Fruit fly (Drosophila melanogaster) whole organism, embryonic: ENCODE data around the gene Csk.

Source experiments
- BtbVII ChIP-seq: fragments of 200-800 bp; sonication (Bioruptor generic); optimal IDR thresholded peaks from 3 replicates; lab custom pipeline; 2017; ENCODE audit warnings: missing biosample characterization, mild to moderate bottlenecking, missing genetic modification characterization
- CG10431 ChIP-seq: fragments of 200-800 bp; sonication (Bioruptor generic); optimal IDR thresholded peaks from 3 replicates; lab custom pipeline; 2018; ENCODE audit warnings: missing biosample characterization, mild to moderate bottlenecking, missing genetic modification characterization
- CG11723 ChIP-seq: fragments of 200-800 bp; sonication (Bioruptor generic); optimal IDR thresholded peaks from 2 replicates; lab custom pipeline; 2017; ENCODE audit warnings: missing biosample characterization, mild to moderate bottlenecking, missing genetic modification characterization
- CG12071 ChIP-seq: fragments of 200-800 bp; sonication (Bioruptor generic); optimal IDR thresholded peaks from 3 replicates; lab custom pipeline; 2018; ENCODE audit warnings: missing biosample characterization, mild to moderate bottlenecking, missing genetic modification characterization
- CG12219 ChIP-seq: fragments of 200-800 bp; sonication (Bioruptor generic); optimal IDR thresholded peaks from 3 replicates; lab custom pipeline; 2018; ENCODE audit warnings: missing biosample characterization, mild to moderate bottlenecking, missing genetic modification characterization
- CG13296 ChIP-seq: fragments of 200-800 bp; sonication (Bioruptor generic); optimal IDR thresholded peaks from 3 replicates; lab custom pipeline; 2018; ENCODE audit warnings: missing biosample characterization, mild to moderate bottlenecking, missing genetic modification characterization
- CG14667 ChIP-seq: fragments of 200-800 bp; sonication (Bioruptor generic); IDR thresholded peaks from 2 replicates; pipeline ENCODE4 v1.3.6; 2022; ENCODE audit warnings: missing biosample characterization, missing genetic modification characterization
- CG15073 ChIP-seq: fragments of 200-800 bp; sonication (Bioruptor generic); optimal IDR thresholded peaks from 2 replicates; lab custom pipeline; 2016; ENCODE audit warnings: missing biosample characterization, missing genetic modification characterization
- CG15601 ChIP-seq: fragments of 200-800 bp; sonication (Bioruptor generic); optimal IDR thresholded peaks from 3 replicates; lab custom pipeline; 2019; ENCODE audit warnings: missing biosample characterization, mild to moderate bottlenecking, missing genetic modification characterization, moderate library complexity
- CG17385 ChIP-seq: fragments of 200-800 bp; sonication (Bioruptor generic); optimal IDR thresholded peaks from 3 replicates; lab custom pipeline; 2018; ENCODE audit warnings: missing biosample characterization, mild to moderate bottlenecking, missing genetic modification characterization
- CG17568 ChIP-seq: fragments of 200-800 bp; sonication (Bioruptor generic); optimal IDR thresholded peaks from 2 replicates; lab custom pipeline; 2018; ENCODE audit warnings: missing biosample characterization, mild to moderate bottlenecking, missing genetic modification characterization, moderate library complexity
- CG2129 ChIP-seq: fragments of 200-800 bp; sonication (Bioruptor generic); IDR thresholded peaks from 2 replicates; pipeline ENCODE4 v1.3.6; 2022; ENCODE audit warnings: missing biosample characterization, missing genetic modification characterization; ENCODE audit not compliant: partially characterized antibody
- CG31365 ChIP-seq: fragments of 200-800 bp; sonication (Bioruptor generic); optimal IDR thresholded peaks from 2 replicates; lab custom pipeline; 2018; ENCODE audit warnings: missing biosample characterization, mild to moderate bottlenecking, missing genetic modification characterization
- CG33557 ChIP-seq: fragments of 200-800 bp; sonication (Bioruptor generic); optimal IDR thresholded peaks from 2 replicates; lab custom pipeline; 2019; ENCODE audit warnings: missing biosample characterization, mild to moderate bottlenecking, missing genetic modification characterization, moderate library complexity
- CG3407 ChIP-seq: fragments of 200-800 bp; sonication (Bioruptor generic); optimal IDR thresholded peaks from 2 replicates; lab custom pipeline; 2018; ENCODE audit warnings: missing biosample characterization, mild to moderate bottlenecking, missing genetic modification characterization
- CG34224 ChIP-seq: fragments of 200-800 bp; sonication (Bioruptor generic); IDR thresholded peaks from 3 replicates; pipeline ENCODE4 v1.3.6; 2022; ENCODE audit warnings: missing biosample characterization, missing genetic modification characterization; ENCODE audit not compliant: partially characterized antibody
- CG34376 ChIP-seq: fragments of 200-800 bp; sonication (Bioruptor generic); optimal IDR thresholded peaks from 2 replicates; lab custom pipeline; 2018; ENCODE audit warnings: missing biosample characterization, mild to moderate bottlenecking, missing genetic modification characterization
- CG4730 ChIP-seq: fragments of 200-800 bp; sonication (Bioruptor generic); IDR thresholded peaks from 2 replicates; pipeline ENCODE4 v1.3.6; 2022; ENCODE audit warnings: missing biosample characterization, missing genetic modification characterization
- CG5245 ChIP-seq: fragments of 200-800 bp; sonication (Bioruptor generic); optimal IDR thresholded peaks from 3 replicates; lab custom pipeline; 2016; ENCODE audit warnings: missing biosample characterization, missing genetic modification characterization
- CG7963 ChIP-seq: fragments of 200-800 bp; sonication (Bioruptor generic); IDR thresholded peaks from 3 replicates; pipeline ENCODE4 v1.3.6; 2022; ENCODE audit warnings: missing biosample characterization, missing genetic modification characterization; ENCODE audit not compliant: partially characterized antibody
- CG8281 ChIP-seq: fragments of 200-800 bp; sonication (Bioruptor generic); optimal IDR thresholded peaks from 2 replicates; lab custom pipeline; 2018; ENCODE audit warnings: missing biosample characterization, mild to moderate bottlenecking, missing genetic modification characterization, moderate library complexity
- CG8924 ChIP-seq: fragments of 200-800 bp; optimal IDR thresholded peaks from 3 replicates; lab custom pipeline; 2019; ENCODE audit warnings: missing biosample characterization, mild to moderate bottlenecking, missing genetic modification characterization, moderate library complexity
- Chrac-16 ChIP-seq: fragments of 200-800 bp; sonication (Bioruptor generic); optimal IDR thresholded peaks from 3 replicates; lab custom pipeline; 2016; ENCODE audit warnings: missing biosample characterization, missing genetic modification characterization
- E2f2 ChIP-seq: fragments of 200-800 bp; sonication (Bioruptor generic); IDR thresholded peaks from 2 replicates; pipeline ENCODE4 v1.3.6; 2022; ENCODE audit warnings: missing biosample characterization, missing genetic modification characterization
- Fer3 ChIP-seq: fragments of 200-800 bp; sonication (Bioruptor generic); optimal IDR thresholded peaks from 2 replicates; lab custom pipeline; 2018; ENCODE audit warnings: missing biosample characterization, mild to moderate bottlenecking, missing genetic modification characterization, moderate library complexity
- Hmx ChIP-seq: fragments of 200-800 bp; sonication (Bioruptor generic); optimal IDR thresholded peaks from 2 replicates; lab custom pipeline; 2016; ENCODE audit warnings: missing biosample characterization, missing genetic modification characterization
- Med ChIP-seq: fragments of 200-800 bp; sonication (Bioruptor generic); peaks from one replicate; lab custom pipeline; 2016; ENCODE audit warnings: missing biosample characterization, missing genetic modification characterization, mild to moderate bottlenecking, inconsistent platforms, moderate library complexity
- Nf-YC ChIP-seq: fragments of 200-800 bp; optimal IDR thresholded peaks from 3 replicates; lab custom pipeline; 2019; ENCODE audit warnings: missing biosample characterization, mild to moderate bottlenecking, missing genetic modification characterization, moderate library complexity
- PHDP ChIP-seq: fragments of 200-800 bp; sonication (Bioruptor generic); optimal IDR thresholded peaks from 3 replicates; lab custom pipeline; 2018; ENCODE audit warnings: missing biosample characterization, mild to moderate bottlenecking, missing genetic modification characterization, moderate library complexity
- Pdp1 ChIP-seq, 2 experiments: fragments of 200-800 bp; sonication (Bioruptor generic); optimal IDR thresholded peaks; 3 replicates each; lab custom pipeline; 2016; ENCODE audit warnings: missing biosample characterization in 2 of 2, missing genetic modification characterization in 2 of 2, mild to moderate bottlenecking in 1 of 2, moderate library complexity in 1 of 2
- Spps ChIP-seq: fragments of 200-800 bp; sonication (Bioruptor generic); optimal IDR thresholded peaks from 2 replicates; lab custom pipeline; 2018; ENCODE audit warnings: missing biosample characterization, mild to moderate bottlenecking, missing genetic modification characterization
- TFAM ChIP-seq: fragments of 200-800 bp; sonication (Bioruptor generic); optimal IDR thresholded peaks from 2 replicates; lab custom pipeline; 2017; ENCODE audit warnings: missing biosample characterization, missing genetic modification characterization, inconsistent platforms
- amos ChIP-seq: fragments of 200-800 bp; sonication (Bioruptor generic); IDR thresholded peaks from 2 replicates; pipeline ENCODE4 v1.3.6; 2022; ENCODE audit warnings: missing biosample characterization, missing genetic modification characterization; ENCODE audit not compliant: partially characterized antibody
- ap ChIP-seq: fragments of 200-800 bp; sonication (Bioruptor generic); IDR thresholded peaks from 2 replicates; pipeline ENCODE4 v1.3.6; 2022; ENCODE audit warnings: missing biosample characterization, missing genetic modification characterization
- btn ChIP-seq: fragments of 200-800 bp; sonication (Bioruptor generic); optimal IDR thresholded peaks from 2 replicates; lab custom pipeline; 2016; ENCODE audit warnings: missing biosample characterization, missing genetic modification characterization
- dan ChIP-seq: fragments of 200-800 bp; sonication (Bioruptor generic); IDR thresholded peaks from 2 replicates; pipeline ENCODE4 v1.3.6; 2022; ENCODE audit warnings: missing biosample characterization, missing genetic modification characterization
- exex ChIP-seq: fragments of 200-800 bp; sonication (Bioruptor generic); optimal IDR thresholded peaks from 4 replicates; lab custom pipeline; 2018; ENCODE audit warnings: missing biosample characterization, mild to moderate bottlenecking, missing genetic modification characterization, moderate library complexity
- h ChIP-seq: fragments of >200 bp; optimal IDR thresholded peaks from 2 replicates; lab custom pipeline; 2017
- kni ChIP-seq: fragments of 200-800 bp; sonication (Bioruptor generic); optimal IDR thresholded peaks from 3 replicates; lab custom pipeline; 2017; ENCODE audit warnings: mild to moderate bottlenecking, missing biosample characterization, missing genetic modification reagents, missing genetic modification characterization
- lab ChIP-seq: fragments of 200-800 bp; sonication (Bioruptor generic); optimal IDR thresholded peaks from 3 replicates; lab custom pipeline; 2017; ENCODE audit warnings: missing biosample characterization, missing genetic modification characterization, mild to moderate bottlenecking, moderate library complexity, missing genetic modification reagents
- lbe ChIP-seq: fragments of 200-800 bp; sonication (Bioruptor generic); optimal IDR thresholded peaks from 2 replicates; lab custom pipeline; 2016; ENCODE audit warnings: missing biosample characterization, mild to moderate bottlenecking, missing genetic modification characterization
- lilli ChIP-seq: fragments of 200-800 bp; sonication (Bioruptor generic); optimal IDR thresholded peaks from 3 replicates; lab custom pipeline; 2016; ENCODE audit warnings: missing biosample characterization, missing genetic modification characterization
- mirr ChIP-seq: fragments of 200-800 bp; sonication (Bioruptor generic); optimal IDR thresholded peaks from 3 replicates; lab custom pipeline; 2018; ENCODE audit warnings: missing biosample characterization, mild to moderate bottlenecking, missing genetic modification characterization
- odd ChIP-seq: fragments of 200-800 bp; sonication (Bioruptor generic); optimal IDR thresholded peaks from 2 replicates; lab custom pipeline; 2017; ENCODE audit warnings: missing biosample characterization, mild to moderate bottlenecking, missing genetic modification characterization
- pb ChIP-seq: fragments of 200-800 bp; sonication (Bioruptor generic); optimal IDR thresholded peaks from 3 replicates; lab custom pipeline; 2016; ENCODE audit warnings: missing biosample characterization, missing genetic modification characterization
- rib ChIP-seq: fragments of 200-800 bp; sonication (Bioruptor generic); IDR thresholded peaks from 2 replicates; pipeline ENCODE4 v1.3.6; 2022; ENCODE audit warnings: missing biosample characterization, missing genetic modification characterization
- salm ChIP-seq: fragments of 200-800 bp; sonication (Bioruptor generic); optimal IDR thresholded peaks from 2 replicates; lab custom pipeline; 2018; ENCODE audit warnings: missing biosample characterization, mild to moderate bottlenecking, missing genetic modification characterization
- sens ChIP-seq: fragments of 200-800 bp; sonication (Bioruptor generic); peaks from one replicate; lab custom pipeline; 2016; ENCODE audit warnings: missing biosample characterization, missing genetic modification characterization
- sug ChIP-seq: fragments of 200-800 bp; optimal IDR thresholded peaks from 2 replicates; lab custom pipeline; 2019; ENCODE audit warnings: missing biosample characterization, mild to moderate bottlenecking, missing genetic modification characterization, moderate library complexity
- tna ChIP-seq: fragments of 200-800 bp; sonication (Bioruptor generic); IDR thresholded peaks from 2 replicates; pipeline ENCODE4 v1.3.6; 2022; ENCODE audit warnings: missing biosample characterization, missing genetic modification characterization; ENCODE audit not compliant: partially characterized antibody
- unpg ChIP-seq: fragments of 200-800 bp; sonication (Bioruptor generic); optimal IDR thresholded peaks from 3 replicates; lab custom pipeline; 2018; ENCODE audit warnings: missing biosample characterization, mild to moderate bottlenecking, missing genetic modification characterization, moderate library complexity

Csk gene

dm6 chr3R:11688055-11688454 is 37.5 kb upstream of the Csk start, which contains the start of gene CG6834 (continued):
- peak; percentile 76 for TF ChIP-seq mirr (GFP tag; lab: Kevin White, UChicago)
- TF ChIP-seq E2f2 (GFP tag; lab: Robert Waterston, UW), result no peak
- TF ChIP-seq CG8281 (tag; lab: Kevin White, UChicago), result no peak
- TF ChIP-seq CG3407, result no peak
- peak; percentile 12 for TF ChIP-seq CG17568 (GFP tag; lab: Kevin White, UChicago)
- peak; percentile 66 for TF ChIP-seq salm (tag; lab: Kevin White, UChicago)
- TF ChIP-seq sug (tag; lab: Kevin White, UChicago), result peak; percentile 96
- peak; percentile 85 for TF ChIP-seq exex (tag; lab: Kevin White, UChicago)
- no peak for TF ChIP-seq Spps
- no peak for TF ChIP-seq CG14667
- TF ChIP-seq Fer3 (tag; lab: Kevin White, UChicago), result no peak
- TF ChIP-seq CG11723 (GFP tag; lab: Kevin White, UChicago), result peak; percentile 15
- TF ChIP-seq Chrac-16 (GFP tag; lab: Kevin White, UChicago), result no peak
- TF ChIP-seq tna, result no peak
- peak; percentile 12 for TF ChIP-seq CG12071
- TF ChIP-seq CG12219, result peak; percentile 28
- TF ChIP-seq TFAM (GFP tag; lab: Kevin White, UChicago), result no peak
- TF ChIP-seq sens (GFP tag; lab: Kevin White, UChicago), result peak; percentile 33
- peak; percentile 0 for TF ChIP-seq CG31365 (tag; lab: Kevin White, UChicago)
- TF ChIP-seq lbe (GFP tag; lab: Kevin White, UChicago), result no peak
- no peak for TF ChIP-seq kni
- no peak for TF ChIP-seq h (lab: Kevin White, UChicago)
- TF ChIP-seq btn (GFP tag; lab: Kevin White, UChicago), result no peak
- peak; percentile 23 for TF ChIP-seq lab
- peak; percentile 74 for TF ChIP-seq CG34376 (GFP tag; lab: Kevin White, UChicago)
- TF ChIP-seq CG15073 (GFP tag; lab: Kevin White, UChicago), result no peak
- no peak for TF ChIP-seq CG4730 (GFP tag; lab: Robert Waterston, UW)
- peak; percentile 47 for TF ChIP-seq BtbVII (GFP tag; lab: Kevin White, UChicago)
- no peak for TF ChIP-seq dan (GFP tag; lab: Robert Waterston, UW)
- peak; percentile 54 for TF ChIP-seq odd
- TF ChIP-seq Med (GFP tag; lab: Kevin White, UChicago), result peak; percentile 73
- TF ChIP-seq PHDP (tag; lab: Kevin White, UChicago), result peak; percentile 43
- peak; percentile 25; the same call in 1 of the 2 replicates for TF ChIP-seq amos (GFP tag; lab: Robert Waterston, UW)
- TF ChIP-seq CG17385 (GFP tag; lab: Kevin White, UChicago), result no peak
- TF ChIP-seq CG7963 (GFP tag; lab: Robert Waterston, UW), result no peak
- TF ChIP-seq CG15601 (tag; lab: Kevin White, UChicago), result peak; percentile 59
- TF ChIP-seq lilli (GFP tag; lab: Kevin White, UChicago), result no peak
- TF ChIP-seq CG8924 (tag; lab: Kevin White, UChicago), result no peak
- TF ChIP-seq CG13296, result peak; percentile 53
- TF ChIP-seq CG34224 (GFP tag; lab: Robert Waterston, UW), result no peak
- no peak for TF ChIP-seq CG5245 (GFP tag; lab: Kevin White, UChicago)
- peak; percentile 53 for TF ChIP-seq CG33557 (GFP tag; lab: Kevin White, UChicago)
- TF ChIP-seq Pdp1 (GFP tag; optimal IDR thresholded peaks at IDR 0.05; lab: Kevin White, UChicago), result peak in 1 of 2 experiments; percentile 90
- TF ChIP-seq unpg (GFP tag; lab: Kevin White, UChicago), result peak; percentile 20
- TF ChIP-seq Nf-YC (tag; lab: Kevin White, UChicago), result peak; percentile 34
- TF ChIP-seq rib (GFP tag; lab: Robert Waterston, UW), result no peak
- TF ChIP-seq CG2129 (GFP tag; lab: Robert Waterston, UW), result no peak
- peak; percentile 39 for TF ChIP-seq CG10431 (GFP tag; lab: Kevin White, UChicago)
- TF ChIP-seq ap (GFP tag; lab: Robert Waterston, UW), result no peak
- no peak for TF ChIP-seq pb (GFP tag; lab: Kevin White, UChicago)
- TF ChIP-seq Hmx (GFP tag; lab: Kevin White, UChicago), result no peak
